Worm (Caenorhabditis elegans) whole organism, L1 larva: ENCODE data around the gene bicd-1.

Experiments
- C04F5.9 ChIP-seq: sonication (generic microtip); optimal IDR thresholded peaks from 2 replicates; lab custom pipeline; 2016; ENCODE audit warnings: missing genetic modification characterization, missing compliant biosample characterization
- F16B12.6 ChIP-seq: fragments of 150-350 bp; optimal IDR thresholded peaks from 2 replicates; lab custom pipeline; 2014; ENCODE audit warnings: missing biosample characterization, missing genetic modification characterization
- Y116A8C.19 ChIP-seq: sonication (generic microtip); optimal IDR thresholded peaks from 2 replicates; lab custom pipeline; 2016; ENCODE audit warnings: missing compliant biosample characterization, missing genetic modification characterization, borderline replicate concordance
- alr-1 ChIP-seq: fragments of 200-800 bp; sonication (Bioruptor generic); optimal IDR thresholded peaks from 2 replicates; lab custom pipeline; 2018; ENCODE audit warnings: borderline replicate concordance, mild to moderate bottlenecking, missing genetic modification characterization, missing compliant biosample characterization
- ama-1 ChIP-seq: fragments of 150-350 bp; optimal IDR thresholded peaks from 2 replicates; lab custom pipeline; 2014
- ceh-82 ChIP-seq, 3 experiments: fragments of 150-350 bp in 1 of 3; sonication (generic microtip) in 2 of 3; optimal IDR thresholded peaks; 2 replicates each; lab custom pipeline; 2014 to 2017; ENCODE audit warnings: missing biosample characterization in 3 of 3, missing genetic modification characterization in 3 of 3
- ceh-90 ChIP-seq: sonication (generic microtip); optimal IDR thresholded peaks from 2 replicates; lab custom pipeline; 2016; ENCODE audit warnings: missing genetic modification characterization, missing compliant biosample characterization
- ces-1 ChIP-seq: fragments of 150-350 bp; optimal IDR thresholded peaks from 2 replicates; lab custom pipeline; 2014; ENCODE audit warnings: missing biosample characterization, missing genetic modification reagents, missing genetic modification characterization
- dpl-1 ChIP-seq, 3 experiments: fragments of 150-350 bp in 2 of 3; sonication (generic microtip) in 1 of 3; optimal IDR thresholded peaks; 2 replicates each; lab custom pipeline; 2014 to 2017; ENCODE audit warnings: missing biosample characterization in 3 of 3, missing genetic modification characterization in 3 of 3, missing genetic modification reagents in 3 of 3
- dsc-1 ChIP-seq: sonication (generic microtip); optimal IDR thresholded peaks from 2 replicates; lab custom pipeline; 2016; ENCODE audit warnings: mild to moderate bottlenecking, missing genetic modification characterization, missing compliant biosample characterization
- efl-1 ChIP-seq, 4 experiments: fragments of 150-350 bp; optimal IDR thresholded peaks in 3 of 4; peaks in 1 of 4; 1 replicate in 1 of 4; 2 replicates in 3 of 4; lab custom pipeline; 2014; ENCODE audit warnings: missing biosample characterization in 2 of 4, missing genetic modification characterization in 2 of 4, missing genetic modification reagents in 2 of 4
- egl-13 ChIP-seq: sonication (generic microtip); optimal IDR thresholded peaks from 2 replicates; lab custom pipeline; 2016; ENCODE audit warnings: missing genotype, missing genetic modification reagents, missing genetic modification characterization, missing compliant biosample characterization
- egl-27 ChIP-seq, 2 experiments: fragments of 150-350 bp in 1 of 2; sonication (generic microtip); optimal IDR thresholded peaks; 3 replicates each; lab custom pipeline; 2017 to 2018; ENCODE audit warnings: missing biosample characterization in 2 of 2, missing genetic modification characterization in 2 of 2, missing genetic modification reagents in 2 of 2
- elt-2 ChIP-seq: sonication (generic microtip); optimal IDR thresholded peaks from 2 replicates; lab custom pipeline; 2016; ENCODE audit warnings: missing genetic modification characterization, mild to moderate bottlenecking, inconsistent platforms, missing compliant biosample characterization, missing genetic modification reagents
- elt-3 ChIP-seq, 6 experiments: fragments of 150-350 bp in 1 of 6; sonication (generic microtip); optimal IDR thresholded peaks; 2 replicates each; lab custom pipeline; 2017 to 2018; ENCODE audit warnings: missing biosample characterization in 6 of 6, missing genetic modification characterization in 6 of 6, inconsistent platforms in 1 of 6
- fkh-4 ChIP-seq: sonication (generic microtip); optimal IDR thresholded peaks from 2 replicates; lab custom pipeline; 2016; ENCODE audit warnings: missing compliant biosample characterization, missing genetic modification characterization, borderline replicate concordance
- hlh-17 ChIP-seq: fragments of 200-800 bp; sonication (Bioruptor generic); optimal IDR thresholded peaks from 2 replicates; lab custom pipeline; 2018; ENCODE audit warnings: missing genetic modification characterization, mild to moderate bottlenecking, missing compliant biosample characterization, moderate library complexity, borderline replicate concordance
- jun-1 ChIP-seq: fragments of 150-350 bp; optimal IDR thresholded peaks from 2 replicates; lab custom pipeline; 2014; ENCODE audit warnings: missing biosample characterization, missing genetic modification reagents, missing genetic modification characterization
- lir-3 ChIP-seq: sonication (generic microtip); optimal IDR thresholded peaks from 2 replicates; lab custom pipeline; 2016; ENCODE audit warnings: mild to moderate bottlenecking, missing genetic modification characterization, moderate library complexity, missing compliant biosample characterization; ENCODE audit not compliant: poor library complexity
- lsy-2 ChIP-seq, 2 experiments: fragments of 150-350 bp; optimal IDR thresholded peaks; 2 replicates each; lab custom pipeline; 2014; ENCODE audit warnings: missing biosample characterization in 2 of 2, missing genetic modification characterization in 2 of 2
- mab-9 ChIP-seq: fragments of 200-800 bp; sonication (Bioruptor generic); IDR thresholded peaks from 2 replicates; pipeline ENCODE4 v1.3.6; 2022; ENCODE audit warnings: missing genetic modification reagents, missing genetic modification characterization, missing compliant biosample characterization
- mdl-1 ChIP-seq, 2 experiments: fragments of 150-350 bp; optimal IDR thresholded peaks; 2 replicates each; lab custom pipeline; 2014 to 2017; ENCODE audit warnings: missing biosample characterization in 2 of 2, missing genetic modification characterization in 2 of 2, inconsistent platforms in 1 of 2
- mef-2 ChIP-seq: fragments of 150-350 bp; optimal IDR thresholded peaks from 2 replicates; lab custom pipeline; 2014; ENCODE audit warnings: missing biosample characterization, missing genetic modification characterization
- nhr-20 ChIP-seq: sonication (generic microtip); optimal IDR thresholded peaks from 2 replicates; lab custom pipeline; 2016; ENCODE audit warnings: mild to moderate bottlenecking, missing genetic modification characterization, missing compliant biosample characterization
- nhr-28 ChIP-seq: fragments of 150-350 bp; optimal IDR thresholded peaks from 2 replicates; lab custom pipeline; 2014; ENCODE audit warnings: missing biosample characterization, missing genetic modification characterization
- nhr-47 ChIP-seq: sonication (generic microtip); optimal IDR thresholded peaks from 2 replicates; lab custom pipeline; 2016; ENCODE audit warnings: mild to moderate bottlenecking, missing genetic modification characterization, moderate library complexity, missing compliant biosample characterization
- nhr-71 ChIP-seq: sonication (generic microtip); optimal IDR thresholded peaks from 2 replicates; lab custom pipeline; 2016; ENCODE audit warnings: mild to moderate bottlenecking, missing genetic modification characterization, moderate library complexity, missing compliant biosample characterization
- nhr-76 ChIP-seq: sonication (generic microtip); optimal IDR thresholded peaks from 2 replicates; lab custom pipeline; 2017; ENCODE audit warnings: missing biosample characterization, missing genetic modification characterization
- nhr-90 ChIP-seq: sonication (generic microtip); optimal IDR thresholded peaks from 2 replicates; lab custom pipeline; 2016; ENCODE audit warnings: mild to moderate bottlenecking, missing genetic modification characterization, missing compliant biosample characterization; ENCODE audit not compliant: poor library complexity
- pag-3 ChIP-seq: sonication (generic microtip); optimal IDR thresholded peaks from 2 replicates; lab custom pipeline; 2017; ENCODE audit warnings: missing genetic modification characterization, mild to moderate bottlenecking, missing compliant biosample characterization, antibody characterized with exemption, borderline replicate concordance; ENCODE audit not compliant: insufficient read depth
- rnt-1 ChIP-seq: sonication (generic microtip); optimal IDR thresholded peaks from 2 replicates; lab custom pipeline; 2016; ENCODE audit warnings: mild to moderate bottlenecking, missing genetic modification characterization, moderate library complexity, missing compliant biosample characterization
- snpc-4 ChIP-seq: fragments of 150-350 bp; optimal IDR thresholded peaks from 2 replicates; lab custom pipeline; 2014; ENCODE audit warnings: missing biosample characterization, missing genetic modification characterization
- snu-23 ChIP-seq: sonication (generic microtip); optimal IDR thresholded peaks from 2 replicates; lab custom pipeline; 2016; ENCODE audit warnings: missing genetic modification characterization, missing compliant biosample characterization
- sup-37 ChIP-seq: fragments of 200-800 bp; sonication (Bioruptor generic); optimal IDR thresholded peaks from 2 replicates; lab custom pipeline; 2018; ENCODE audit warnings: mild to moderate bottlenecking, missing genetic modification characterization, missing compliant biosample characterization
- swsn-7 ChIP-seq: sonication (generic microtip); optimal IDR thresholded peaks from 2 replicates; lab custom pipeline; 2016; ENCODE audit warnings: missing genetic modification characterization, missing compliant biosample characterization
- tbx-2 ChIP-seq: sonication (generic microtip); optimal IDR thresholded peaks from 2 replicates; lab custom pipeline; 2016; ENCODE audit warnings: missing genetic modification characterization, missing compliant biosample characterization
- tlp-1 ChIP-seq: fragments of 150-350 bp; optimal IDR thresholded peaks from 2 replicates; lab custom pipeline; 2014; ENCODE audit warnings: missing biosample characterization, missing genetic modification characterization
- unc-130 ChIP-seq: fragments of 150-350 bp; optimal IDR thresholded peaks from 2 replicates; lab custom pipeline; 2017; ENCODE audit warnings: missing biosample characterization, missing genetic modification characterization, inconsistent platforms
- unc-62 ChIP-seq: fragments of 150-350 bp; optimal IDR thresholded peaks from 2 replicates; lab custom pipeline; 2014; ENCODE audit warnings: missing biosample characterization, missing genetic modification reagents, missing genetic modification characterization
- unc-98 ChIP-seq: fragments of 200-800 bp; sonication (Bioruptor generic); IDR thresholded peaks from 2 replicates; pipeline ENCODE4 v1.3.6; 2022; ENCODE audit warnings: missing genetic modification characterization, missing compliant biosample characterization
- xbp-1 ChIP-seq: sonication (generic microtip); optimal IDR thresholded peaks from 2 replicates; lab custom pipeline; 2016; ENCODE audit warnings: missing genetic modification characterization, missing compliant biosample characterization
- zag-1 ChIP-seq: fragments of 150-350 bp; optimal IDR thresholded peaks from 2 replicates; lab custom pipeline; 2014; ENCODE audit warnings: missing biosample characterization, missing genetic modification characterization
- zip-4 ChIP-seq: fragments of 200-800 bp; sonication (Bioruptor generic); optimal IDR thresholded peaks from 2 replicates; lab custom pipeline; 2018; ENCODE audit warnings: mild to moderate bottlenecking, missing genetic modification characterization, moderate library complexity, missing compliant biosample characterization
- ztf-4 ChIP-seq: fragments of 150-350 bp; optimal IDR thresholded peaks from 2 replicates; lab custom pipeline; 2014; ENCODE audit warnings: missing biosample characterization, missing genetic modification characterization

The bicd-1 gene

DNA sequence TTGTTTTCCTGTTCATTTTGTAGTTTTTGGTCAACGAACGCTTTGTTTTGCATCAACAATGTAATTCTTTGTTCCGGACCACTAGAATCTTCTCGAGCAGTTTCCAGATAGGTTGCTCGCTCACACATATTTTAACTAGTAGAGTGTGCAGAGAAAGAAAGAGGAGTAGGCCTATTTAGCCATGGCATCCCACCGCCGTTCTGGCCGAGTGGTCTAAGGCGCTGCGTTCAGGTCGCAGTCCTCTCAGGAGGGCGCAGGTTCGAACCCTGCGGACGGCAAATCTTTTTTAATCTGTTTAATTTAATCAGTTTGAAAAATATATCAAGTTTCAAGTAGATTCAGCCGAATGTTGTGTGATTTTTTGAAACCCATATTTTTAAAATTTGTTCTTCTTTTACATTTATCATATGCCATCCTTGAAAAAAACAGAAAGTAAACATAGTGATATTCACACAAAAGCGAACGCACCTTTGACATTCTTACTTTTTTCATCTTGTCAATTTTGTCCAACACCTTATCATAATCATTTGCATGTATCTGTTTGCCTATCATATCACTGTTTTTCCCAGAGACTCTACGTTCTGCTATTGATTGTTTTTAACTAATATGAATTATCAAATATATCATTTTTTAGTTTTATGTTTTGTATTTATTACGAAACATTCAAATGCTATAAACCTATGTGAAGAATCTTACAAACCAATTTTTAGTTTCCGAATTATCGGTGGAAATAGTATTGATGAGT is 15.3 kb downstream of the bicd-1 start, which contains the start of gene try-3 (continued):
- TF ChIP-seq dpl-1 (GFP tag; optimal IDR thresholded peaks at IDR 0.05; lab: Kevin White, UChicago): peak; percentile 46 to 59 (median 48)
- no peak for TF ChIP-seq tlp-1 (tag; lab: Kevin White, UChicago)
- peak; percentile 2 for TF ChIP-seq F16B12.6 (tag; lab: Kevin White, UChicago)
- no peak for TF ChIP-seq C04F5.9 (tag; lab: Kevin White, UChicago)
- no peak for TF ChIP-seq Y116A8C.19 (tag; lab: Kevin White, UChicago)
- peak; percentile 74 for TF ChIP-seq swsn-7
- TF ChIP-seq rnt-1 (tag; lab: Kevin White, UChicago): peak; percentile 84
- peak; percentile 62 for TF ChIP-seq xbp-1 (tag; lab: Kevin White, UChicago)
- TF ChIP-seq unc-98 (GFP tag; lab: Robert Waterston, UW): no peak
- TF ChIP-seq pag-3: no peak
- no peak for TF ChIP-seq hlh-17
- no peak for TF ChIP-seq fkh-4 (tag; lab: Kevin White, UChicago)
- peak; percentile 64 for TF ChIP-seq tbx-2 (tag; lab: Kevin White, UChicago)
- peak in 1 of 2 experiments; percentile 40 for TF ChIP-seq mdl-1 (tag; optimal IDR thresholded peaks at IDR 0.05; lab: Kevin White, UChicago)
- peak; percentile 30 to 70 (median 35) for TF ChIP-seq ceh-82 (tag; optimal IDR thresholded peaks at IDR 0.05; lab: Kevin White, UChicago)
- peak; percentile 60 to 72 for TF ChIP-seq efl-1 (optimal IDR thresholded peaks at IDR 0.05; lab: Kevin White, UChicago)
- peak; percentile 56 to 95 for TF ChIP-seq efl-1 (GFP tag; optimal IDR thresholded peaks at IDR 0.05 in 1 of 2; lab: Kevin White, UChicago)
- peak; percentile 75 for TF ChIP-seq nhr-47 (tag; lab: Kevin White, UChicago)
- TF ChIP-seq snu-23 (GFP tag; lab: Kevin White, UChicago): peak; percentile 85
- no peak for TF ChIP-seq egl-27 (tag; optimal IDR thresholded peaks at IDR 0.05; lab: Kevin White, UChicago)
- TF ChIP-seq nhr-28 (tag; lab: Kevin White, UChicago): no peak
- TF ChIP-seq ceh-90 (tag; lab: Kevin White, UChicago): no peak
- no peak for TF ChIP-seq jun-1
- TF ChIP-seq lir-3 (tag; lab: Kevin White, UChicago): peak; percentile 54
- TF ChIP-seq unc-62 (GFP tag; lab: Kevin White, UChicago): no peak
- peak; percentile 83 for TF ChIP-seq nhr-71 (tag; lab: Kevin White, UChicago)
- no peak for TF ChIP-seq nhr-76 (tag; lab: Kevin White, UChicago)
- peak; percentile 37; the same call in 1 of the 2 replicates for TF ChIP-seq mab-9
- TF ChIP-seq ztf-4 (tag; lab: Kevin White, UChicago): no peak
- no peak for TF ChIP-seq alr-1 (tag; lab: Kevin White, UChicago)
- TF ChIP-seq ces-1 (GFP tag; lab: Kevin White, UChicago): no peak
- no peak for TF ChIP-seq snpc-4 (tag; lab: Kevin White, UChicago)

DNA sequence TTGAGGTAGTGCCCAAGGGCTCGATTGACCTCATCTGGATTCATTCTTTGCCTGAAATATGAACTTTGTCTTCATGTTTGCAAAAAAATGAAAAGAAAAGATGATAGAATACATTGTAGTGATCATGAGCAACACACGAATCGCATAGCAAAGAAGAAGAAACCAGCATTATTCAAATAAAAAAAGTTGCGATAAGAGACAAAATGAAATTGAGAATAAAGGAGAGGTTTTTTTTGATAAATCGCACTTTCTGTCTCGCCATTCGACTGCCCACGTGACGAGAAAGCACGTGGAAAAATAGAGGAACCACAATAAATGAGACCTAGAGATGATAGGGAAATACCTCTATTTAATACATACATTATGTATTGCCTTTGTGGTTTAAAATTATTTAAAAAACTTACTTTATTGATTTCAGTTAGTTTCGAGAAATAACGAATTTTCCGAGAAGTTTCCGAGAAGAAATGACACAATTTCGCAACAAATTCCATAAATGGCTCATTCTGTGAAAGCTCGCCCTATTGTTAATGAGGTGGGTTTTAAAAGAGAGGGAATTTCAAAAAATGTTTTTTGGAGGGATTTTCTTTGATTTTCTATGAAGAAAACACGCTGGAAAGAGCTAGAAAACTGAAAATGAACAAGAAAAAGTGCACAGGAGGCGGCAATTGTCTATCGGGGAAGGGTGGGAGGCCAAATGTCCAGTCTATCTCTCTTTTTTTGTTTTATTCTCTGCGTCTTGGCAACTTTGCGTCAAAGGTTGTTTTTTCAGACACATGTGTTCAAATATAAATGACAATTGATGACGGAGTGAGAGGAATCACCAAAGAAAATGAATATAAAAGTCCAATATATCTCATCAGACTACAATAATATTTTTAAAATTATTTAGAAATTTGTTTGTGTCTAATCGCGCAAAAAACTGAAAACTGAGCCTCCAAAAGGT is 16.5 kb downstream of the bicd-1 start, which contains the start of gene paqr-1:
Gene paqr-1 (minus strand): TSS at position 51 of the 943 bp plus-strand sequence.
- TF ChIP-seq sup-37 (GFP tag; lab: Kevin White, UChicago) (peak; percentile 18), snu-23 (GFP tag; lab: Kevin White, UChicago) (peak; percentile 51), lsy-2 (tag; optimal IDR thresholded peaks at IDR 0.05; lab: Kevin White, UChicago) (peak; percentile 34 to 43), ceh-82 (tag; optimal IDR thresholded peaks at IDR 0.05; lab: Kevin White, UChicago) (peak in 1 of 3 experiments; percentile 39), rnt-1 (tag; lab: Kevin White, UChicago) (peak; percentile 40), unc-130 (tag; lab: Kevin White, UChicago) (peak; percentile 22), tbx-2 (tag; lab: Kevin White, UChicago) (no peak), dpl-1 (GFP tag; optimal IDR thresholded peaks at IDR 0.05; lab: Kevin White, UChicago) (peak; percentile 55 to 86 (median 71)), nhr-71 (tag; lab: Kevin White, UChicago) (peak; percentile 72), nhr-90 (peak; percentile 50), xbp-1 (tag; lab: Kevin White, UChicago) (no peak), elt-2 (tag; lab: Kevin White, UChicago) (peak; percentile 50), egl-13 (tag; lab: Kevin White, UChicago) (no peak), nhr-28 (tag; lab: Kevin White, UChicago) (no peak), zip-4 (peak; percentile 63), zag-1 (tag; lab: Kevin White, UChicago) (no peak), efl-1 (optimal IDR thresholded peaks at IDR 0.05; lab: Kevin White, UChicago) (peak; percentile 80 to 85), efl-1 (GFP tag; optimal IDR thresholded peaks at IDR 0.05 in 1 of 2; lab: Kevin White, UChicago) (peak; percentile 81 to 94), mef-2 (tag; lab: Kevin White, UChicago) (no peak), elt-3 (tag; optimal IDR thresholded peaks at IDR 0.05; lab: Kevin White, UChicago) (peak in 1 of 6 experiments; percentile 28), nhr-20 (peak; percentile 76), dsc-1 (tag; lab: Kevin White, UChicago) (no peak), ama-1 (lab: Kevin White, UChicago) (no peak), snpc-4 (tag; lab: Kevin White, UChicago) (no peak), unc-62 (GFP tag; lab: Kevin White, UChicago) (no peak)
